Fruit fly (Drosophila melanogaster): ENCODE results near the gene CG42714.

The CG42714 gene

dm6 chr3L:6263896-6264841, 30.3 kb upstream of the CG42714 start (continued):
- TF ChIP-seq chn (GFP tag; optimal IDR thresholded peaks at IDR 0.05), result peak; percentile 8
- TF ChIP-seq Chrac-16 (GFP tag; optimal IDR thresholded peaks at IDR 0.05), result peak; percentile 61
- peak; percentile 68 for TF ChIP-seq vvl (GFP tag; IDR thresholded peaks at IDR 0.05)
- peak; percentile 39 for TF ChIP-seq Hr3 (GFP tag; optimal IDR thresholded peaks at IDR 0.05)
- peak; percentile 42 for TF ChIP-seq CG10267 (tag; optimal IDR thresholded peaks at IDR 0.05)
- TF ChIP-seq CG7963 (GFP tag; IDR thresholded peaks at IDR 0.05; ENCODE audit: partially characterized antibody), result peak; percentile 50; the same call in 1 of the 3 replicates
- peak; percentile 68; the same call in 1 of the 3 replicates for TF ChIP-seq ci (GFP tag; IDR thresholded peaks at IDR 0.05)
- TF ChIP-seq ssp (GFP tag; IDR thresholded peaks at IDR 0.05), result 0 out of 2 replicates have a peak, but pooled peaks have one; percentile 12
- TF ChIP-seq Doc2 (GFP tag; IDR thresholded peaks at IDR 0.05), result no peak
- no peak for TF ChIP-seq CG13296 (GFP tag; optimal IDR thresholded peaks at IDR 0.05)
- no peak for TF ChIP-seq CG3838 (GFP tag; optimal IDR thresholded peaks at IDR 0.05)
- 0 out of 2 replicates have a peak, but pooled peaks have one; percentile 2 for TF ChIP-seq Drgx (GFP tag; IDR thresholded peaks at IDR 0.05)
- peak; percentile 57 for TF ChIP-seq Camta (GFP tag; optimal IDR thresholded peaks at IDR 0.05)
- peak; percentile 24 for TF ChIP-seq zen (tag; optimal IDR thresholded peaks at IDR 0.05)
- TF ChIP-seq Sry-δ (GFP tag; optimal IDR thresholded peaks at IDR 0.05), result peak; percentile 7
- TF ChIP-seq CG11696 (GFP tag; IDR thresholded peaks at IDR 0.05), result no peak
- TF ChIP-seq tx (GFP tag; optimal IDR thresholded peaks at IDR 0.05), result peak; percentile 2
- peak in 1 of 2 experiments; percentile 34 for TF ChIP-seq bsh (GFP tag; optimal IDR thresholded peaks at IDR 0.05)
- TF ChIP-seq CG7928 (GFP tag; optimal IDR thresholded peaks at IDR 0.05), result no peak
- no peak for TF ChIP-seq ash1 (GFP tag; optimal IDR thresholded peaks at IDR 0.05)
- peak; percentile 18; the same call in 1 of the 3 replicates for TF ChIP-seq CG34422 (GFP tag; IDR thresholded peaks at IDR 0.05)
- TF ChIP-seq NC2β (GFP tag; optimal IDR thresholded peaks at IDR 0.05), result peak; percentile 41
- peak; percentile 62 for TF ChIP-seq CoRest (tag; optimal IDR thresholded peaks at IDR 0.05)
- TF ChIP-seq CG1832 (GFP tag; optimal IDR thresholded peaks at IDR 0.05), result no peak
- TF ChIP-seq Rx (GFP tag; IDR thresholded peaks at IDR 0.05), result peak; percentile 25; the same call in 1 of the 2 replicates
- no peak for TF ChIP-seq Adf1 (GFP tag; IDR thresholded peaks at IDR 0.05)
- no peak for TF ChIP-seq CG8478 (optimal IDR thresholded peaks at IDR 0.05)
- peak; percentile 31 for TF ChIP-seq Jarid2 (GFP tag; optimal IDR thresholded peaks at IDR 0.05)
- TF ChIP-seq ham (GFP tag; IDR thresholded peaks at IDR 0.05), result no peak
- TF ChIP-seq CG11093 (GFP tag; IDR thresholded peaks at IDR 0.05), result no peak
- no peak for TF ChIP-seq cas (GFP tag; IDR thresholded peaks at IDR 0.05)
- TF ChIP-seq prd (optimal IDR thresholded peaks at IDR 0.05), result no peak
- peak; percentile 59; the same call in 2 of the 3 replicates for TF ChIP-seq prd (GFP tag; IDR thresholded peaks at IDR 0.05)
- TF ChIP-seq CG4328 (GFP tag; optimal IDR thresholded peaks at IDR 0.05), result no peak
- no peak for TF ChIP-seq Lim3 (GFP tag; IDR thresholded peaks at IDR 0.05)
- no peak for TF ChIP-seq p53 (GFP tag; optimal IDR thresholded peaks at IDR 0.05)
- TF ChIP-seq vnd (GFP tag; IDR thresholded peaks at IDR 0.05; ENCODE audit: partially characterized antibody), result 0 out of 3 replicates have a peak, but pooled peaks have one; percentile 25
- no peak for TF ChIP-seq peb (GFP tag; IDR thresholded peaks at IDR 0.05)
- peak; percentile 58; the same call in 2 of the 3 replicates for TF ChIP-seq ase (GFP tag; IDR thresholded peaks at IDR 0.05)
- no peak for TF ChIP-seq CG14965 (GFP tag; optimal IDR thresholded peaks at IDR 0.05; ENCODE audit: borderline replicate concordance)
- peak; percentile 81 for TF ChIP-seq Rfx (GFP tag; IDR thresholded peaks at IDR 0.05)
- no peak for TF ChIP-seq HHEX (GFP tag; optimal IDR thresholded peaks at IDR 0.05)
- TF ChIP-seq HLH3B (GFP tag; IDR thresholded peaks at IDR 0.05), result 0 out of 2 replicates have a peak, but pooled peaks have one; percentile 14
- TF ChIP-seq hth (optimal IDR thresholded peaks at IDR 0.05), result no peak
- TF ChIP-seq Hr78 (GFP tag; optimal IDR thresholded peaks at IDR 0.05), result peak in 1 of 2 experiments; percentile 80
- TF ChIP-seq CG11456 (GFP tag; IDR thresholded peaks at IDR 0.05), result peak; percentile 91
- 0 out of 2 replicates have a peak, but pooled peaks have one; percentile 15 for TF ChIP-seq CG31441 (GFP tag; IDR thresholded peaks at IDR 0.05)
- no peak for TF ChIP-seq Hey (tag; optimal IDR thresholded peaks at IDR 0.05)
- peak; percentile 64 for TF ChIP-seq CG9932 (GFP tag; IDR thresholded peaks at IDR 0.05)
